Fruit fly (Drosophila melanogaster) whole organism, embryonic: ENCODE data around the gene unc-119.

Experiments
- Ada2b ChIP-seq: fragments of 200-800 bp; sonication (Bioruptor generic); IDR thresholded peaks from 2 replicates; pipeline ENCODE4 v1.3.6; 2022; ENCODE audit warnings: missing biosample characterization, missing genetic modification characterization
- Adf1 ChIP-seq: fragments of 200-800 bp; sonication (Bioruptor generic); IDR thresholded peaks from 2 replicates; pipeline ENCODE4 v1.3.6; 2022; ENCODE audit warnings: missing biosample characterization, missing genetic modification characterization
- CG10366 ChIP-seq: fragments of 200-800 bp; sonication (Bioruptor generic); IDR thresholded peaks from 2 replicates; pipeline ENCODE4 v1.3.6; 2022; ENCODE audit warnings: missing biosample characterization, missing genetic modification characterization
- CG10431 ChIP-seq: fragments of 200-800 bp; sonication (Bioruptor generic); optimal IDR thresholded peaks from 3 replicates; lab custom pipeline; 2018; ENCODE audit warnings: missing biosample characterization, mild to moderate bottlenecking, missing genetic modification characterization
- CG10654 ChIP-seq: fragments of 200-800 bp; sonication (Bioruptor generic); optimal IDR thresholded peaks from 2 replicates; lab custom pipeline; 2016; ENCODE audit warnings: missing biosample characterization, missing genetic modification characterization
- CG13894 ChIP-seq: fragments of 200-800 bp; sonication (Bioruptor generic); optimal IDR thresholded peaks from 3 replicates; lab custom pipeline; 2018; ENCODE audit warnings: missing biosample characterization, mild to moderate bottlenecking, missing genetic modification characterization, moderate library complexity
- CG18476 ChIP-seq: fragments of 200-800 bp; sonication (Bioruptor generic); optimal IDR thresholded peaks from 2 replicates; lab custom pipeline; 2016; ENCODE audit warnings: missing biosample characterization, mild to moderate bottlenecking, missing genetic modification characterization
- CG31224 ChIP-seq: fragments of 200-800 bp; sonication (Bioruptor generic); IDR thresholded peaks from 2 replicates; pipeline ENCODE4 v1.3.6; 2022; ENCODE audit warnings: missing biosample characterization, missing genetic modification characterization
- CG32532 ChIP-seq: fragments of 200-800 bp; sonication (Bioruptor generic); IDR thresholded peaks from 2 replicates; pipeline ENCODE4 v1.3.6; 2022; ENCODE audit warnings: missing biosample characterization, missing genetic modification characterization
- CG33557 ChIP-seq: fragments of 200-800 bp; sonication (Bioruptor generic); optimal IDR thresholded peaks from 2 replicates; lab custom pipeline; 2019; ENCODE audit warnings: missing biosample characterization, mild to moderate bottlenecking, missing genetic modification characterization, moderate library complexity
- CG3407 ChIP-seq: fragments of 200-800 bp; sonication (Bioruptor generic); optimal IDR thresholded peaks from 2 replicates; lab custom pipeline; 2018; ENCODE audit warnings: missing biosample characterization, mild to moderate bottlenecking, missing genetic modification characterization
- CG4854 ChIP-seq: fragments of 200-800 bp; sonication (Bioruptor generic); optimal IDR thresholded peaks from 2 replicates; lab custom pipeline; 2016; ENCODE audit warnings: missing biosample characterization, missing genetic modification characterization, inconsistent platforms
- CG5245 ChIP-seq: fragments of 200-800 bp; sonication (Bioruptor generic); optimal IDR thresholded peaks from 3 replicates; lab custom pipeline; 2016; ENCODE audit warnings: missing biosample characterization, missing genetic modification characterization
- CG6254 ChIP-seq: fragments of 200-800 bp; sonication (Bioruptor generic); optimal IDR thresholded peaks from 3 replicates; lab custom pipeline; 2017; ENCODE audit warnings: mild to moderate bottlenecking, missing biosample characterization, missing genetic modification reagents, missing genetic modification characterization
- CG6654 ChIP-seq: fragments of 200-800 bp; sonication (Bioruptor generic); optimal IDR thresholded peaks from 2 replicates; lab custom pipeline; 2017; ENCODE audit warnings: missing biosample characterization, mild to moderate bottlenecking, missing genetic modification characterization
- CG7357 ChIP-seq: fragments of 200-800 bp; sonication (Bioruptor generic); IDR thresholded peaks from 3 replicates; pipeline ENCODE4 v1.3.6; 2022; ENCODE audit warnings: missing biosample characterization, missing genetic modification characterization
- CG7963 ChIP-seq: fragments of 200-800 bp; sonication (Bioruptor generic); IDR thresholded peaks from 3 replicates; pipeline ENCODE4 v1.3.6; 2022; ENCODE audit warnings: missing biosample characterization, missing genetic modification characterization; ENCODE audit not compliant: partially characterized antibody
- CG7987 ChIP-seq: fragments of 200-800 bp; sonication (Bioruptor generic); optimal IDR thresholded peaks from 2 replicates; lab custom pipeline; 2018; ENCODE audit warnings: missing biosample characterization, mild to moderate bottlenecking, missing genetic modification characterization, moderate library complexity
- CG8089 ChIP-seq: fragments of 200-800 bp; sonication (Bioruptor generic); optimal IDR thresholded peaks from 3 replicates; lab custom pipeline; 2016; ENCODE audit warnings: missing biosample characterization, missing genetic modification characterization
- CG8290 ChIP-seq, 3 experiments: fragments of 200-800 bp; sonication (Bioruptor generic); optimal IDR thresholded peaks; 2 replicates each; lab custom pipeline; 2016 to 2019; ENCODE audit warnings: missing biosample characterization in 3 of 3, missing genetic modification characterization in 3 of 3, mild to moderate bottlenecking in 2 of 3, moderate library complexity in 1 of 3
- CG9817 ChIP-seq: fragments of 200-800 bp; sonication (Bioruptor generic); optimal IDR thresholded peaks from 2 replicates; lab custom pipeline; 2018; ENCODE audit warnings: missing biosample characterization, mild to moderate bottlenecking, missing genetic modification characterization, moderate library complexity
- CG9932 ChIP-seq: fragments of 200-800 bp; sonication (Bioruptor generic); IDR thresholded peaks from 2 replicates; pipeline ENCODE4 v1.3.6; 2022; ENCODE audit warnings: missing biosample characterization, missing genetic modification characterization
- Chrac-16 ChIP-seq: fragments of 200-800 bp; sonication (Bioruptor generic); optimal IDR thresholded peaks from 3 replicates; lab custom pipeline; 2016; ENCODE audit warnings: missing biosample characterization, missing genetic modification characterization
- Lpt ChIP-seq: fragments of >200 bp; optimal IDR thresholded peaks from 2 replicates; lab custom pipeline; 2018; ENCODE audit warnings: missing biosample characterization, missing genetic modification characterization
- Mad ChIP-seq: fragments of 200-800 bp; sonication (Bioruptor generic); optimal IDR thresholded peaks from 2 replicates; lab custom pipeline; 2016; ENCODE audit warnings: missing biosample characterization, missing genetic modification characterization
- Med ChIP-seq: fragments of 200-800 bp; sonication (Bioruptor generic); peaks from one replicate; lab custom pipeline; 2016; ENCODE audit warnings: missing biosample characterization, missing genetic modification characterization, mild to moderate bottlenecking, inconsistent platforms, moderate library complexity
- Meics ChIP-seq: fragments of 200-800 bp; sonication (Bioruptor generic); optimal IDR thresholded peaks from 2 replicates; lab custom pipeline; 2017; ENCODE audit warnings: missing biosample characterization, mild to moderate bottlenecking, missing genetic modification characterization
- Sox100B ChIP-seq: fragments of 200-800 bp; sonication (Bioruptor generic); optimal IDR thresholded peaks from 3 replicates; lab custom pipeline; 2018; ENCODE audit warnings: missing biosample characterization, mild to moderate bottlenecking, missing genetic modification characterization
- Spps ChIP-seq: fragments of 200-800 bp; sonication (Bioruptor generic); optimal IDR thresholded peaks from 2 replicates; lab custom pipeline; 2018; ENCODE audit warnings: missing biosample characterization, mild to moderate bottlenecking, missing genetic modification characterization
- Vsx1 ChIP-seq: fragments of 200-800 bp; sonication (Bioruptor generic); optimal IDR thresholded peaks from 2 replicates; lab custom pipeline; 2017; ENCODE audit warnings: missing biosample characterization, mild to moderate bottlenecking, missing genetic modification characterization, missing genetic modification reagents
- ara ChIP-seq: fragments of 200-800 bp; sonication (Bioruptor generic); IDR thresholded peaks from 2 replicates; pipeline ENCODE4 v1.3.6; 2022; ENCODE audit warnings: missing biosample characterization, missing genetic modification characterization
- ase ChIP-seq: fragments of 200-800 bp; sonication (Bioruptor generic); IDR thresholded peaks from 3 replicates; pipeline ENCODE4 v1.3.6; 2022; ENCODE audit warnings: missing biosample characterization, missing genetic modification characterization
- az2 ChIP-seq: fragments of 200-800 bp; sonication (Bioruptor generic); optimal IDR thresholded peaks from 3 replicates; lab custom pipeline; 2016; ENCODE audit warnings: missing biosample characterization, missing genetic modification characterization
- btn ChIP-seq: fragments of 200-800 bp; sonication (Bioruptor generic); optimal IDR thresholded peaks from 2 replicates; lab custom pipeline; 2016; ENCODE audit warnings: missing biosample characterization, missing genetic modification characterization
- fd96Cb ChIP-seq: fragments of 200-800 bp; sonication (Bioruptor generic); optimal IDR thresholded peaks from 2 replicates; lab custom pipeline; 2018; ENCODE audit warnings: missing biosample characterization, mild to moderate bottlenecking, missing genetic modification characterization, moderate library complexity
- jumu ChIP-seq: fragments of 200-800 bp; sonication (Bioruptor generic); optimal IDR thresholded peaks from 3 replicates; lab custom pipeline; 2016; ENCODE audit warnings: missing biosample characterization, missing genetic modification characterization
- kay ChIP-seq: fragments of 200-800 bp; sonication (Bioruptor generic); optimal IDR thresholded peaks from 2 replicates; lab custom pipeline; 2016; ENCODE audit warnings: missing biosample characterization, missing genetic modification characterization
- mld ChIP-seq: fragments of 200-800 bp; sonication (Bioruptor generic); IDR thresholded peaks from 3 replicates; pipeline ENCODE4 v1.3.6; 2022; ENCODE audit warnings: missing biosample characterization, missing genetic modification characterization; ENCODE audit not compliant: partially characterized antibody
- nom ChIP-seq: fragments of 200-800 bp; sonication (Bioruptor generic); optimal IDR thresholded peaks from 2 replicates; lab custom pipeline; 2017; ENCODE audit warnings: missing biosample characterization, missing genetic modification characterization, mild to moderate bottlenecking, moderate library complexity, missing genetic modification reagents
- run ChIP-seq: fragments of 200-800 bp; sonication (Bioruptor generic); optimal IDR thresholded peaks from 3 replicates; lab custom pipeline; 2018; ENCODE audit warnings: missing biosample characterization, mild to moderate bottlenecking, missing genetic modification characterization
- schlank ChIP-seq: fragments of 200-800 bp; sonication (Bioruptor generic); optimal IDR thresholded peaks from 2 replicates; lab custom pipeline; 2018; ENCODE audit warnings: missing biosample characterization, mild to moderate bottlenecking, missing genetic modification characterization
- sqz ChIP-seq: fragments of 200-800 bp; sonication (Bioruptor generic); optimal IDR thresholded peaks from 3 replicates; lab custom pipeline; 2018; ENCODE audit warnings: missing biosample characterization, mild to moderate bottlenecking, missing genetic modification characterization
- toy ChIP-seq: fragments of 200-800 bp; sonication (Bioruptor generic); IDR thresholded peaks from 2 replicates; pipeline ENCODE4 v1.3.6; 2022; ENCODE audit warnings: missing biosample characterization, missing genetic modification characterization
- usp ChIP-seq: fragments of >200 bp; optimal IDR thresholded peaks from 2 replicates; lab custom pipeline; 2017; ENCODE audit warnings: missing biosample characterization, missing genetic modification characterization
- zf30C ChIP-seq: fragments of 200-800 bp; sonication (Bioruptor generic); optimal IDR thresholded peaks from 3 replicates; lab custom pipeline; 2018; ENCODE audit warnings: missing biosample characterization, mild to moderate bottlenecking, missing genetic modification characterization

Gene unc-119

dm6 chrX:7324816-7325246 is 33.7 kb upstream of the unc-119 start (continued):
- TF ChIP-seq Ada2b (GFP tag; lab: Robert Waterston, UW) (peak; percentile 94), ase (peak; percentile 95), CG7963 (no peak), toy (GFP tag; lab: Robert Waterston, UW) (peak; percentile 73; the same call in 1 of the 2 replicates), btn (peak; percentile 66), Lpt (GFP tag; lab: Kevin White, UChicago) (no peak), CG18476 (GFP tag; lab: Kevin White, UChicago) (peak; percentile 92), CG6254 (GFP tag; lab: Kevin White, UChicago) (peak; percentile 96), sqz (GFP tag; lab: Kevin White, UChicago) (peak; percentile 96), CG10431 (peak; percentile 94), usp (GFP tag; lab: Kevin White, UChicago) (no peak), CG10366 (GFP tag; lab: Robert Waterston, UW) (peak; percentile 94), CG3407 (peak; percentile 94), mld (GFP tag; lab: Robert Waterston, UW) (no peak), CG33557 (GFP tag; lab: Kevin White, UChicago) (peak; percentile 97), CG32532 (GFP tag; lab: Robert Waterston, UW) (peak; percentile 94), CG5245 (GFP tag; lab: Kevin White, UChicago) (peak; percentile 93), CG8290 (GFP tag; optimal IDR thresholded peaks at IDR 0.05; lab: Kevin White, UChicago) (peak; percentile 94), CG8290 (tag; optimal IDR thresholded peaks at IDR 0.05; lab: Kevin White, UChicago) (peak; percentile 81 to 87), CG13894 (tag; lab: Kevin White, UChicago) (peak; percentile 86), Sox100B (GFP tag; lab: Kevin White, UChicago) (peak; percentile 96), Adf1 (GFP tag; lab: Robert Waterston, UW) (peak; percentile 68), Med (GFP tag; lab: Kevin White, UChicago) (peak; percentile 95), Spps (peak; percentile 97), CG10654 (GFP tag; lab: Kevin White, UChicago) (peak; percentile 93), Meics (peak; percentile 93), ara (GFP tag; lab: Robert Waterston, UW) (peak; percentile 97), Mad (peak; percentile 83), CG7357 (GFP tag; lab: Robert Waterston, UW) (peak; percentile 85), Vsx1 (GFP tag; lab: Kevin White, UChicago) (peak; percentile 92), fd96Cb (tag; lab: Kevin White, UChicago) (peak; percentile 98), CG6654 (GFP tag; lab: Kevin White, UChicago) (peak; percentile 77), CG9817 (tag; lab: Kevin White, UChicago) (peak; percentile 92), CG8089 (GFP tag; lab: Kevin White, UChicago) (peak; percentile 64), zf30C (peak; percentile 15), Chrac-16 (GFP tag; lab: Kevin White, UChicago) (peak; percentile 96), CG4854 (GFP tag; lab: Kevin White, UChicago) (peak; percentile 79), CG31224 (GFP tag; lab: Robert Waterston, UW) (peak; percentile 81), run (peak; percentile 96), az2 (GFP tag; lab: Kevin White, UChicago) (peak; percentile 96), kay (GFP tag; lab: Kevin White, UChicago) (peak; percentile 88), schlank (tag; lab: Kevin White, UChicago) (peak; percentile 81), jumu (peak; percentile 75), CG7987 (GFP tag; lab: Kevin White, UChicago) (peak; percentile 79), CG9932 (GFP tag; lab: Robert Waterston, UW) (peak; percentile 82), nom (GFP tag; lab: Kevin White, UChicago) (peak; percentile 97)
